Comparison of ENCODE assay signal across 2 fruit fly cellular contexts in the genomic region with DNA sequence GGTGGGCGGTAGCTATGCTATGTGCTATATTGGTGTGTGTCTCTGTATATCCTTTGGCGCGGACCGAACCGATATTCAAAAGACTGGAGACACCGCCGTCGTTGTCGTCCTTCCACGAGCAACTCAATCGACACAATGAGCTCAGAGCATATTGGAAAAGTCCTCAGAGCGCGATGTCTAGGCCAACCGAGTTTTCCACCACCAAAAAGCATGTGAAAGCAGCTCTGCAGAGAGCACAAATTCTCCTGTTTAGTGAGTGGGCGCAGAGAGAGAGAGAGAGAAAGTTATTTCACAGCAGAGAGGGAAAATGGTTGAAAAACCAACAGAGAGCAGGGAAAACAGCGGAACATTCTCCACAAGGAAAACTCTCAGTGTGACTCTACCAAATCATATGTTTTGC.
TF ChIP-seq lines count a peak whose summit lies in the region.

No protein-coding gene starts in this region.

- no peak for TF ChIP-seq CTCF in whole organism, embryonic (GFP tag; optimal IDR thresholded peaks at IDR 0.05; lab: Kevin White, UChicago)

TF ChIP-seq in whole organism, embryonic, 481 proteins besides CTCF, POLR2A, EP300 and RAD21 (continues in another document):
- TF ChIP-seq CG6689 (GFP tag; IDR thresholded peaks at IDR 0.05; lab: Robert Waterston, UW) = no peak
- 0 out of 3 replicates have a peak, but pooled peaks have one; percentile 16 for TF ChIP-seq Opbp (GFP tag; IDR thresholded peaks at IDR 0.05; lab: Robert Waterston, UW; ENCODE audit: partially characterized antibody)
- TF ChIP-seq CG4404 (GFP tag; IDR thresholded peaks at IDR 0.05; lab: Robert Waterston, UW) = no peak
- TF ChIP-seq Scr (GFP tag; IDR thresholded peaks at IDR 0.05; lab: Robert Waterston, UW; ENCODE audit: partially characterized antibody) = no peak
- TF ChIP-seq CG6683 (GFP tag; optimal IDR thresholded peaks at IDR 0.05; lab: Kevin White, UChicago) = no peak
- TF ChIP-seq Dip2 (GFP tag; IDR thresholded peaks at IDR 0.05; lab: Robert Waterston, UW) = no peak
- TF ChIP-seq grau (tag; optimal IDR thresholded peaks at IDR 0.05; lab: Kevin White, UChicago) = no peak
- TF ChIP-seq bbx (GFP tag; IDR thresholded peaks at IDR 0.05; lab: Robert Waterston, UW; ENCODE audit: partially characterized antibody) = no peak
- no peak for TF ChIP-seq Stat92E (GFP tag; optimal IDR thresholded peaks at IDR 0.05; lab: Kevin White, UChicago)
- TF ChIP-seq CG7987 (GFP tag; optimal IDR thresholded peaks at IDR 0.05; lab: Kevin White, UChicago) = no peak
- TF ChIP-seq CG32767 (GFP tag; IDR thresholded peaks at IDR 0.05; lab: Robert Waterston, UW) = 0 out of 2 replicates have a peak, but pooled peaks have one; percentile 36
- peak; percentile 20; the same call in 1 of the 3 replicates for TF ChIP-seq CG34224 (GFP tag; IDR thresholded peaks at IDR 0.05; lab: Robert Waterston, UW; ENCODE audit: partially characterized antibody)
- TF ChIP-seq zfh2 (GFP tag; optimal IDR thresholded peaks at IDR 0.05; lab: Kevin White, UChicago) = no peak
- TF ChIP-seq Dad (GFP tag; optimal IDR thresholded peaks at IDR 0.05; lab: Kevin White, UChicago) = no peak
- no peak for TF ChIP-seq CG2875 (GFP tag; optimal IDR thresholded peaks at IDR 0.05; lab: Kevin White, UChicago)
- TF ChIP-seq Jarid2 (GFP tag; optimal IDR thresholded peaks at IDR 0.05; lab: Kevin White, UChicago) = peak; percentile 82
- TF ChIP-seq CG10321 (GFP tag; IDR thresholded peaks at IDR 0.05; lab: Robert Waterston, UW) = no peak
- no peak for TF ChIP-seq hb (GFP tag; IDR thresholded peaks at IDR 0.05; lab: Robert Waterston, UW; ENCODE audit: partially characterized antibody)
- TF ChIP-seq Hmr (GFP tag; optimal IDR thresholded peaks at IDR 0.05; lab: Kevin White, UChicago) = peak; percentile 31
- TF ChIP-seq CG11723 (GFP tag; optimal IDR thresholded peaks at IDR 0.05; lab: Kevin White, UChicago) = no peak
- TF ChIP-seq ewg (GFP tag; optimal IDR thresholded peaks at IDR 0.05; lab: Kevin White, UChicago) = peak; percentile 78
- TF ChIP-seq stwl (tag; optimal IDR thresholded peaks at IDR 0.05; lab: Kevin White, UChicago) = no peak
- peak; percentile 30 for TF ChIP-seq Deaf1 (tag; optimal IDR thresholded peaks at IDR 0.05; lab: Kevin White, UChicago)
- TF ChIP-seq tup (GFP tag; optimal IDR thresholded peaks at IDR 0.05; lab: Kevin White, UChicago) = no peak
- TF ChIP-seq CG10959 (GFP tag; IDR thresholded peaks at IDR 0.05; lab: Robert Waterston, UW) = 0 out of 2 replicates have a peak, but pooled peaks have one; percentile 29
- no peak for TF ChIP-seq CG2129 (GFP tag; IDR thresholded peaks at IDR 0.05; lab: Robert Waterston, UW; ENCODE audit: partially characterized antibody)
- TF ChIP-seq amos (GFP tag; IDR thresholded peaks at IDR 0.05; lab: Robert Waterston, UW; ENCODE audit: partially characterized antibody) = 0 out of 2 replicates have a peak, but pooled peaks have one; percentile 16
- no peak for TF ChIP-seq trh (GFP tag; optimal IDR thresholded peaks at IDR 0.05; lab: Kevin White, UChicago)
- TF ChIP-seq CG1024 (GFP tag; IDR thresholded peaks at IDR 0.05; lab: Robert Waterston, UW) = no peak
- no peak for TF ChIP-seq CG6765 (GFP tag; optimal IDR thresholded peaks at IDR 0.05; lab: Kevin White, UChicago)
- TF ChIP-seq sisA (GFP tag; IDR thresholded peaks at IDR 0.05; lab: Robert Waterston, UW) = no peak
- no peak for TF ChIP-seq CrebB (tag; optimal IDR thresholded peaks at IDR 0.05; lab: Kevin White, UChicago)
- peak; percentile 85 for TF ChIP-seq yki (optimal IDR thresholded peaks at IDR 0.05; lab: Kevin White, UChicago)
- TF ChIP-seq Sox102F (GFP tag; optimal IDR thresholded peaks at IDR 0.05; lab: Kevin White, UChicago) = no peak
- TF ChIP-seq unpg (GFP tag; optimal IDR thresholded peaks at IDR 0.05; lab: Kevin White, UChicago) = no peak
- no peak for TF ChIP-seq NC2α (GFP tag; optimal IDR thresholded peaks at IDR 0.05; lab: Kevin White, UChicago)
- TF ChIP-seq cg (GFP tag; optimal IDR thresholded peaks at IDR 0.05; lab: Kevin White, UChicago) = peak; percentile 62
- TF ChIP-seq zf30C (GFP tag; optimal IDR thresholded peaks at IDR 0.05; lab: Kevin White, UChicago) = peak; percentile 47
- no peak for TF ChIP-seq shn (GFP tag; optimal IDR thresholded peaks at IDR 0.05; lab: Kevin White, UChicago)
- TF ChIP-seq onecut (GFP tag; IDR thresholded peaks at IDR 0.05; lab: Robert Waterston, UW) = peak; percentile 67
- TF ChIP-seq BtbVII (GFP tag; optimal IDR thresholded peaks at IDR 0.05; lab: Kevin White, UChicago) = no peak
- TF ChIP-seq CG16815 (GFP tag; optimal IDR thresholded peaks at IDR 0.05; lab: Kevin White, UChicago) = no peak

TF ChIP-seq in whole organism, prepupa, 60 proteins besides CTCF, POLR2A, EP300 and RAD21:
- TF ChIP-seq svp (GFP tag; lab: Kevin White, UChicago) (peak; percentile 26), CG6163 (GFP tag; IDR thresholded peaks at IDR 0.05; lab: Robert Waterston, UW) (no peak), fd59A (GFP tag; optimal IDR thresholded peaks at IDR 0.05; lab: Kevin White, UChicago) (no peak), CG6808 (GFP tag; optimal IDR thresholded peaks at IDR 0.05; lab: Kevin White, UChicago) (no peak), CG10669 (GFP tag; optimal IDR thresholded peaks at IDR 0.05; lab: Kevin White, UChicago) (no peak), Eip78C (GFP tag; lab: Kevin White, UChicago) (no peak)

Comparison
In these comparisons a context has a peak if more than half of its experiments do, and no peak if none do; other contexts are left out.
1. Of the 7 proteins assayed by ChIP-seq in both whole organism, embryonic and whole organism, prepupa: peak only in whole organism, embryonic: CG16779; only in whole organism, prepupa: none; in both: none; in neither: 6.